Fruit fly (Drosophila melanogaster) whole organism, adult: ENCODE measurements around the gene CG13049.

Experiments used
- CG11617 ChIP-seq: fragments of 200-800 bp; sonication (Bioruptor generic); optimal IDR thresholded peaks from 2 replicates; lab custom pipeline; 2017; ENCODE audit warnings: mild to moderate bottlenecking, missing biosample characterization, missing genetic modification reagents, missing genetic modification characterization
- CG12768 ChIP-seq: fragments of 200-800 bp; sonication (Bioruptor generic); optimal IDR thresholded peaks from 2 replicates; lab custom pipeline; 2017; ENCODE audit warnings: missing biosample characterization, missing genetic modification characterization, mild to moderate bottlenecking, moderate library complexity, missing genetic modification reagents
- CG14711 ChIP-seq: fragments of 200-800 bp; sonication (Bioruptor generic); optimal IDR thresholded peaks from 2 replicates; lab custom pipeline; 2018; ENCODE audit warnings: missing biosample characterization, mild to moderate bottlenecking, missing genetic modification characterization, moderate library complexity
- CG33017 ChIP-seq: fragments of 200-800 bp; sonication (Bioruptor generic); optimal IDR thresholded peaks from 2 replicates; lab custom pipeline; 2018; ENCODE audit warnings: missing biosample characterization, mild to moderate bottlenecking, missing genetic modification characterization, moderate library complexity
- CG5204 ChIP-seq: fragments of 200-800 bp; sonication (Bioruptor generic); optimal IDR thresholded peaks from 2 replicates; lab custom pipeline; 2016; ENCODE audit warnings: missing biosample characterization, missing genetic modification characterization
- CG7045 ChIP-seq: fragments of 200-800 bp; sonication (Bioruptor generic); optimal IDR thresholded peaks from 2 replicates; lab custom pipeline; 2017; ENCODE audit warnings: missing biosample characterization, mild to moderate bottlenecking, missing genetic modification characterization
- CG7101 ChIP-seq: fragments of 200-800 bp; sonication (Bioruptor generic); optimal IDR thresholded peaks from 2 replicates; lab custom pipeline; 2018; ENCODE audit warnings: missing biosample characterization, mild to moderate bottlenecking, missing genetic modification characterization, moderate library complexity
- Clk ChIP-seq: fragments of 200-800 bp; sonication (Bioruptor generic); optimal IDR thresholded peaks from 2 replicates; lab custom pipeline; 2017; ENCODE audit warnings: missing biosample characterization, missing genetic modification characterization
- Crg-1 ChIP-seq: fragments of 200-800 bp; sonication (Bioruptor generic); optimal IDR thresholded peaks from 2 replicates; lab custom pipeline; 2016; ENCODE audit warnings: missing biosample characterization, missing genetic modification characterization
- Hr96 ChIP-seq: fragments of 200-800 bp; sonication (Bioruptor generic); optimal IDR thresholded peaks from 2 replicates; lab custom pipeline; 2016; ENCODE audit warnings: missing biosample characterization, missing genetic modification characterization
- Mnt ChIP-seq: fragments of 200-800 bp; sonication (Bioruptor generic); optimal IDR thresholded peaks from 2 replicates; lab custom pipeline; 2016; ENCODE audit warnings: missing biosample characterization, mild to moderate bottlenecking, missing genetic modification characterization
- bab1 ChIP-seq: fragments of 200-800 bp; sonication (Bioruptor generic); optimal IDR thresholded peaks from 3 replicates; lab custom pipeline; 2019; ENCODE audit warnings: missing biosample characterization, mild to moderate bottlenecking, missing genetic modification characterization, moderate library complexity
- cic ChIP-seq: fragments of 200-800 bp; sonication (Bioruptor generic); optimal IDR thresholded peaks from 2 replicates; lab custom pipeline; 2017; ENCODE audit warnings: missing biosample characterization, mild to moderate bottlenecking, missing genetic modification characterization, moderate library complexity
- cnc ChIP-seq, 2 experiments: fragments of >200 bp; optimal IDR thresholded peaks; 2 replicates each; lab custom pipeline; 2017
- kay ChIP-seq: fragments of 200-800 bp; sonication (Bioruptor generic); peaks from one replicate; lab custom pipeline; 2016; ENCODE audit warnings: missing biosample characterization, missing genetic modification characterization, borderline replicate concordance
- ovo ChIP-seq: fragments of 200-800 bp; sonication (Bioruptor generic); optimal IDR thresholded peaks from 2 replicates; lab custom pipeline; 2016; ENCODE audit warnings: missing biosample characterization, missing genetic modification characterization
- pad ChIP-seq: fragments of 200-800 bp; sonication (Bioruptor generic); optimal IDR thresholded peaks from 3 replicates; lab custom pipeline; 2017; ENCODE audit warnings: missing biosample characterization, missing genetic modification characterization, mild to moderate bottlenecking, moderate library complexity, missing genetic modification reagents
- tj ChIP-seq: fragments of 200-800 bp; sonication (Bioruptor generic); optimal IDR thresholded peaks from 3 replicates; lab custom pipeline; 2017; ENCODE audit warnings: missing biosample characterization, mild to moderate bottlenecking, missing genetic modification characterization, moderate library complexity
- toe ChIP-seq: fragments of 200-800 bp; sonication (Bioruptor generic); optimal IDR thresholded peaks from 2 replicates; lab custom pipeline; 2016; ENCODE audit warnings: missing biosample characterization, missing genetic modification characterization

CG13049 gene

dm6 chr3L:16291678-16292077 is 9.9 kb upstream of the CG13049 start:
- TF ChIP-seq Hr96 (GFP tag; lab: Kevin White, UChicago) (no peak), cnc (optimal IDR thresholded peaks at IDR 0.05; lab: Kevin White, UChicago) (no peak), CG5204 (GFP tag; lab: Kevin White, UChicago) (no peak), cic (no peak), Clk (GFP tag; lab: Kevin White, UChicago) (no peak)

- no peak for TF ChIP-seq pad (GFP tag; lab: Kevin White, UChicago)
- no peak for TF ChIP-seq CG7101 (tag; lab: Kevin White, UChicago)
- TF ChIP-seq cic, result no peak
- no peak for TF ChIP-seq bab1 (GFP tag; lab: Kevin White, UChicago)
- TF ChIP-seq tj (GFP tag; lab: Kevin White, UChicago), result no peak
- no peak for TF ChIP-seq CG12768 (GFP tag; lab: Kevin White, UChicago)
- TF ChIP-seq Clk (GFP tag; lab: Kevin White, UChicago), result no peak
- TF ChIP-seq CG11617, result no peak
- no peak for TF ChIP-seq kay
- no peak for TF ChIP-seq cnc (optimal IDR thresholded peaks at IDR 0.05; lab: Kevin White, UChicago)
- TF ChIP-seq CG33017 (tag; lab: Kevin White, UChicago), result no peak
- TF ChIP-seq CG7045 (GFP tag; lab: Kevin White, UChicago), result no peak
Observed at dm6 chr3L:16290850-16291249, 9.1 kb upstream of the CG13049 start, which contains the start of gene CG13045. TSS of gene CG13045 (minus strand) at chr3L:16290950.

dm6 chr3L:16289067-16289466 is 7.3 kb upstream of the CG13049 start:
- TF ChIP-seq cic (no peak), ovo (GFP tag; lab: Kevin White, UChicago) (no peak), tj (GFP tag; lab: Kevin White, UChicago) (no peak), bab1 (GFP tag; lab: Kevin White, UChicago) (no peak), CG5204 (GFP tag; lab: Kevin White, UChicago) (no peak), kay (no peak), toe (no peak)

- TF ChIP-seq CG14711 (no peak), tj (GFP tag; lab: Kevin White, UChicago) (no peak), toe (no peak), cic (no peak), Clk (GFP tag; lab: Kevin White, UChicago) (no peak), CG7101 (tag; lab: Kevin White, UChicago) (no peak), CG5204 (GFP tag; lab: Kevin White, UChicago) (no peak), cnc (optimal IDR thresholded peaks at IDR 0.05; lab: Kevin White, UChicago) (no peak), CG12768 (GFP tag; lab: Kevin White, UChicago) (no peak), CG33017 (tag; lab: Kevin White, UChicago) (no peak), Crg-1 (GFP tag; lab: Kevin White, UChicago) (no peak)
Observed at dm6 chr3L:16288322-16288721, 6.6 kb upstream of the CG13049 start, which contains the start of gene CG13046. TSS of gene CG13046 (minus strand) at chr3L:16288422.

- TF ChIP-seq CG7045 (GFP tag; lab: Kevin White, UChicago) (no peak), CG5204 (GFP tag; lab: Kevin White, UChicago) (no peak), tj (GFP tag; lab: Kevin White, UChicago) (no peak), CG14711 (no peak), Crg-1 (GFP tag; lab: Kevin White, UChicago) (no peak), cic (no peak), Hr96 (GFP tag; lab: Kevin White, UChicago) (no peak), toe (no peak)
Observed at dm6 chr3L:16286258-16286657, 4.5 kb upstream of the CG13049 start.

dm6 chr3L:16285346-16285911 is 3.7 kb upstream of the CG13049 start, which contains the start of gene CG13047:
TSS of gene CG13047 (minus strand) at chr3L:16285396.
- TF ChIP-seq pad (GFP tag; lab: Kevin White, UChicago) (no peak), Hr96 (GFP tag; lab: Kevin White, UChicago) (no peak), tj (GFP tag; lab: Kevin White, UChicago) (no peak), Clk (GFP tag; lab: Kevin White, UChicago) (no peak), CG33017 (tag; lab: Kevin White, UChicago) (no peak), Crg-1 (GFP tag; lab: Kevin White, UChicago) (no peak), cnc (optimal IDR thresholded peaks at IDR 0.05; lab: Kevin White, UChicago) (no peak), ovo (GFP tag; lab: Kevin White, UChicago) (no peak), CG14711 (no peak), Mnt (GFP tag; lab: Kevin White, UChicago) (no peak), CG12768 (GFP tag; lab: Kevin White, UChicago) (no peak), CG7045 (GFP tag; lab: Kevin White, UChicago) (no peak), CG5204 (GFP tag; lab: Kevin White, UChicago) (no peak), bab1 (GFP tag; lab: Kevin White, UChicago) (no peak)

- no peak for TF ChIP-seq cnc (optimal IDR thresholded peaks at IDR 0.05; lab: Kevin White, UChicago)
Observed at dm6 chr3L:16283821-16284220, 2.1 kb upstream of the CG13049 start, which contains the start of gene CG13048. TSS of gene CG13048 (minus strand) at chr3L:16283921.
